Worm (Caenorhabditis elegans) whole organism, L4 larva: ENCODE results near the gene C44H9.4.

Experiments used
- egl-27 ChIP-seq: sonication (generic microtip); optimal IDR thresholded peaks from 3 replicates; lab custom pipeline; 2017; ENCODE audit warnings: missing biosample characterization, missing genetic modification reagents, missing genetic modification characterization
- fkh-10 ChIP-seq: fragments of 150-350 bp; optimal IDR thresholded peaks from 2 replicates; lab custom pipeline; 2014; ENCODE audit warnings: missing biosample characterization, missing genetic modification reagents, missing genetic modification characterization
- lin-15B ChIP-seq: fragments of 150-350 bp; sonication (generic microtip); optimal IDR thresholded peaks from 3 replicates; lab custom pipeline; 2014; ENCODE audit warnings: missing biosample characterization, missing genetic modification characterization
- nhr-6 ChIP-seq: fragments of 150-350 bp; optimal IDR thresholded peaks from 2 replicates; lab custom pipeline; 2014; ENCODE audit warnings: missing biosample characterization, missing genetic modification characterization

ce11 chrV:12875850-12876249, 40.4 kb downstream of the C44H9.4 start:
- no peak for TF ChIP-seq fkh-10 (GFP tag; lab: Kevin White, UChicago)
- TF ChIP-seq lin-15B (tag; lab: Kevin White, UChicago): no peak
- TF ChIP-seq nhr-6: no peak
- no peak for TF ChIP-seq egl-27 (tag; lab: Kevin White, UChicago)
